Fruit fly (Drosophila melanogaster) whole organism, embryonic: Measurements from ENCODE around the gene Kaz-m1.
A peak's percentile ranks its signal among the peaks of the same experiment; 100 is the strongest.

Experiments used
- Abd-B ChIP-seq: fragments of 200-800 bp; sonication (Bioruptor generic); optimal IDR thresholded peaks from 2 replicates; lab custom pipeline; 2018; ENCODE audit warnings: missing biosample characterization, mild to moderate bottlenecking, missing genetic modification characterization, moderate library complexity
- Aef1 ChIP-seq: fragments of 200-800 bp; sonication (Bioruptor generic); IDR thresholded peaks from 3 replicates; pipeline ENCODE4 v1.3.6; 2022; ENCODE audit warnings: missing biosample characterization, missing genetic modification characterization
- Atf3 ChIP-seq: fragments of 200-800 bp; sonication (Bioruptor generic); optimal IDR thresholded peaks from 3 replicates; lab custom pipeline; 2016; ENCODE audit warnings: missing biosample characterization, missing genetic modification characterization
- CG10366 ChIP-seq: fragments of 200-800 bp; sonication (Bioruptor generic); IDR thresholded peaks from 2 replicates; pipeline ENCODE4 v1.3.6; 2022; ENCODE audit warnings: missing biosample characterization, missing genetic modification characterization
- CG10462 ChIP-seq: fragments of 200-800 bp; sonication (Bioruptor generic); optimal IDR thresholded peaks from 2 replicates; lab custom pipeline; 2016; ENCODE audit warnings: missing biosample characterization, missing genetic modification characterization
- CG11093 ChIP-seq: fragments of 200-800 bp; sonication (Bioruptor generic); IDR thresholded peaks from 3 replicates; pipeline ENCODE4 v1.3.6; 2022; ENCODE audit warnings: missing biosample characterization, missing genetic modification characterization
- CG12744 ChIP-seq: fragments of 200-800 bp; sonication (Bioruptor generic); optimal IDR thresholded peaks from 2 replicates; lab custom pipeline; 2016; ENCODE audit warnings: missing biosample characterization, missing genetic modification characterization
- CG14667 ChIP-seq: fragments of 200-800 bp; sonication (Bioruptor generic); IDR thresholded peaks from 2 replicates; pipeline ENCODE4 v1.3.6; 2022; ENCODE audit warnings: missing biosample characterization, missing genetic modification characterization
- CG2875 ChIP-seq: fragments of 200-800 bp; sonication (Bioruptor generic); optimal IDR thresholded peaks from 2 replicates; lab custom pipeline; 2017; ENCODE audit warnings: missing biosample characterization, mild to moderate bottlenecking, missing genetic modification characterization, missing genetic modification reagents
- CG31224 ChIP-seq: fragments of 200-800 bp; sonication (Bioruptor generic); IDR thresholded peaks from 2 replicates; pipeline ENCODE4 v1.3.6; 2022; ENCODE audit warnings: missing biosample characterization, missing genetic modification characterization
- CG32772 ChIP-seq: fragments of 200-800 bp; sonication (Bioruptor generic); IDR thresholded peaks from 2 replicates; pipeline ENCODE4 v1.3.6; 2022; ENCODE audit warnings: missing biosample characterization, missing genetic modification characterization
- CG5953 ChIP-seq: fragments of 200-800 bp; sonication (Bioruptor generic); IDR thresholded peaks from 2 replicates; pipeline ENCODE4 v1.3.6; 2022; ENCODE audit warnings: missing biosample characterization, missing genetic modification characterization
- CG6272 ChIP-seq: fragments of 200-800 bp; sonication (Bioruptor generic); IDR thresholded peaks from 2 replicates; pipeline ENCODE4 v1.3.6; 2022; ENCODE audit warnings: missing biosample characterization, missing genetic modification characterization
- CG7839 ChIP-seq: fragments of 200-800 bp; sonication (Bioruptor generic); optimal IDR thresholded peaks from 3 replicates; lab custom pipeline; 2018; ENCODE audit warnings: missing biosample characterization, mild to moderate bottlenecking, missing genetic modification characterization, moderate library complexity
- CG7928 ChIP-seq: fragments of 200-800 bp; sonication (Bioruptor generic); optimal IDR thresholded peaks from 2 replicates; lab custom pipeline; 2017; ENCODE audit warnings: missing biosample characterization, mild to moderate bottlenecking, missing genetic modification characterization
- CG8478 ChIP-seq: fragments of >200 bp; optimal IDR thresholded peaks from 2 replicates; lab custom pipeline; 2018
- Dek ChIP-seq: fragments of 200-800 bp; sonication (Bioruptor generic); optimal IDR thresholded peaks from 3 replicates; lab custom pipeline; 2019; ENCODE audit warnings: missing biosample characterization, mild to moderate bottlenecking, missing genetic modification characterization, moderate library complexity
- Dll ChIP-seq: fragments of 200-800 bp; sonication (Bioruptor generic); IDR thresholded peaks from 4 replicates; pipeline ENCODE4 v1.3.6; 2022; ENCODE audit warnings: missing biosample characterization, missing genetic modification characterization; ENCODE audit not compliant: partially characterized antibody
- Dref ChIP-seq: fragments of 200-800 bp; sonication (Bioruptor generic); IDR thresholded peaks from 2 replicates; pipeline ENCODE4 v1.3.6; 2022; ENCODE audit warnings: missing biosample characterization, missing genetic modification characterization
- Fer2 ChIP-seq: fragments of 200-800 bp; sonication (Bioruptor generic); optimal IDR thresholded peaks from 2 replicates; lab custom pipeline; 2018; ENCODE audit warnings: missing biosample characterization, mild to moderate bottlenecking, missing genetic modification characterization, moderate library complexity
- Gug ChIP-seq: fragments of 200-800 bp; sonication (Bioruptor generic); IDR thresholded peaks from 4 replicates; pipeline ENCODE4 v1.3.6; 2022; ENCODE audit warnings: missing biosample characterization, missing genetic modification characterization
- H2.0 ChIP-seq: fragments of 200-800 bp; sonication (Bioruptor generic); IDR thresholded peaks from 2 replicates; pipeline ENCODE4 v1.3.6; 2022; ENCODE audit warnings: missing biosample characterization, missing genetic modification characterization
- HLH54F ChIP-seq: fragments of 200-800 bp; sonication (Bioruptor generic); optimal IDR thresholded peaks from 3 replicates; lab custom pipeline; 2016; ENCODE audit warnings: missing biosample characterization, missing genetic modification characterization
- Hey ChIP-seq: fragments of 200-800 bp; sonication (Bioruptor generic); optimal IDR thresholded peaks from 3 replicates; lab custom pipeline; 2018; ENCODE audit warnings: missing biosample characterization, mild to moderate bottlenecking, missing genetic modification characterization
- Kr ChIP-seq: fragments of 200-800 bp; sonication (Bioruptor generic); optimal IDR thresholded peaks from 2 replicates; lab custom pipeline; 2017; ENCODE audit warnings: missing biosample characterization, mild to moderate bottlenecking, missing genetic modification characterization
- MBD-R2 ChIP-seq: fragments of 200-800 bp; sonication (Bioruptor generic); IDR thresholded peaks from 2 replicates; pipeline ENCODE4 v1.3.6; 2022; ENCODE audit warnings: missing biosample characterization, missing genetic modification characterization
- Mrtf ChIP-seq: fragments of 200-800 bp; sonication (Bioruptor generic); IDR thresholded peaks from 3 replicates; pipeline ENCODE4 v1.3.6; 2022; ENCODE audit warnings: missing biosample characterization, missing genetic modification characterization
- Six4 ChIP-seq: fragments of 200-800 bp; sonication (Bioruptor generic); optimal IDR thresholded peaks from 2 replicates; lab custom pipeline; 2016; ENCODE audit warnings: missing biosample characterization, missing genetic modification characterization
- Usf ChIP-seq: fragments of 200-800 bp; sonication (Bioruptor generic); optimal IDR thresholded peaks from 2 replicates; lab custom pipeline; 2017; ENCODE audit warnings: missing genotype, missing biosample characterization, missing genetic modification characterization
- aop ChIP-seq: fragments of 200-800 bp; sonication (Bioruptor generic); IDR thresholded peaks from 2 replicates; pipeline ENCODE4 v1.3.6; 2022; ENCODE audit warnings: missing biosample characterization, missing genetic modification characterization
- ap ChIP-seq: fragments of 200-800 bp; sonication (Bioruptor generic); IDR thresholded peaks from 2 replicates; pipeline ENCODE4 v1.3.6; 2022; ENCODE audit warnings: missing biosample characterization, missing genetic modification characterization
- bowl ChIP-seq: fragments of 200-800 bp; sonication (Bioruptor generic); IDR thresholded peaks from 2 replicates; pipeline ENCODE4 v1.3.6; 2022; ENCODE audit warnings: missing biosample characterization, missing genetic modification characterization
- danr ChIP-seq: fragments of 200-800 bp; sonication (Bioruptor generic); IDR thresholded peaks from 2 replicates; pipeline ENCODE4 v1.3.6; 2022; ENCODE audit warnings: missing biosample characterization, missing genetic modification characterization
- en ChIP-seq: fragments of 200-800 bp; sonication (Bioruptor generic); optimal IDR thresholded peaks from 2 replicates; lab custom pipeline; 2016; ENCODE audit warnings: missing biosample characterization, missing genetic modification characterization
- exex ChIP-seq: fragments of 200-800 bp; sonication (Bioruptor generic); optimal IDR thresholded peaks from 4 replicates; lab custom pipeline; 2018; ENCODE audit warnings: missing biosample characterization, mild to moderate bottlenecking, missing genetic modification characterization, moderate library complexity
- fd3F ChIP-seq: fragments of 200-800 bp; sonication (Bioruptor generic); optimal IDR thresholded peaks from 2 replicates; lab custom pipeline; 2018; ENCODE audit warnings: missing biosample characterization, mild to moderate bottlenecking, missing genetic modification characterization, moderate library complexity
- grn ChIP-seq: fragments of 200-800 bp; sonication (Bioruptor generic); optimal IDR thresholded peaks from 3 replicates; lab custom pipeline; 2017; ENCODE audit warnings: missing biosample characterization, missing genetic modification characterization
- knrl ChIP-seq: fragments of 200-800 bp; sonication (Bioruptor generic); IDR thresholded peaks from 3 replicates; pipeline ENCODE4 v1.3.6; 2022; ENCODE audit warnings: missing biosample characterization, missing genetic modification characterization; ENCODE audit not compliant: partially characterized antibody
- mld ChIP-seq: fragments of 200-800 bp; sonication (Bioruptor generic); IDR thresholded peaks from 3 replicates; pipeline ENCODE4 v1.3.6; 2022; ENCODE audit warnings: missing biosample characterization, missing genetic modification characterization; ENCODE audit not compliant: partially characterized antibody
- phol ChIP-seq: fragments of 200-800 bp; sonication (Bioruptor generic); optimal IDR thresholded peaks from 3 replicates; lab custom pipeline; 2018; ENCODE audit warnings: missing biosample characterization, mild to moderate bottlenecking, missing genetic modification characterization, moderate library complexity
- ranshi ChIP-seq: fragments of 200-800 bp; sonication (Bioruptor generic); IDR thresholded peaks from 2 replicates; pipeline ENCODE4 v1.3.6; 2022; ENCODE audit warnings: missing biosample characterization, missing genetic modification characterization
- row ChIP-seq: fragments of 200-800 bp; sonication (Bioruptor generic); IDR thresholded peaks from 3 replicates; pipeline ENCODE4 v1.3.6; 2022; ENCODE audit warnings: missing biosample characterization, missing genetic modification characterization
- salm ChIP-seq: fragments of 200-800 bp; sonication (Bioruptor generic); optimal IDR thresholded peaks from 2 replicates; lab custom pipeline; 2018; ENCODE audit warnings: missing biosample characterization, mild to moderate bottlenecking, missing genetic modification characterization
- sd ChIP-seq: fragments of 200-800 bp; sonication (Bioruptor generic); optimal IDR thresholded peaks from 3 replicates; lab custom pipeline; 2018; ENCODE audit warnings: missing biosample characterization, mild to moderate bottlenecking, missing genetic modification characterization, moderate library complexity
- ssp ChIP-seq: fragments of 200-800 bp; sonication (Bioruptor generic); IDR thresholded peaks from 2 replicates; pipeline ENCODE4 v1.3.6; 2022; ENCODE audit warnings: missing biosample characterization, missing genetic modification characterization
- tgo ChIP-seq: fragments of 200-800 bp; sonication (Bioruptor generic); IDR thresholded peaks from 3 replicates; pipeline ENCODE4 v1.3.6; 2022; ENCODE audit warnings: missing biosample characterization, missing genetic modification characterization
- tna ChIP-seq: fragments of 200-800 bp; sonication (Bioruptor generic); IDR thresholded peaks from 2 replicates; pipeline ENCODE4 v1.3.6; 2022; ENCODE audit warnings: missing biosample characterization, missing genetic modification characterization; ENCODE audit not compliant: partially characterized antibody
- twi ChIP-seq: fragments of 200-800 bp; optimal IDR thresholded peaks from 2 replicates; lab custom pipeline; 2019; ENCODE audit warnings: missing biosample characterization, mild to moderate bottlenecking, missing genetic modification characterization, moderate library complexity
- wdn ChIP-seq: fragments of 200-800 bp; sonication (Bioruptor generic); IDR thresholded peaks from 2 replicates; pipeline ENCODE4 v1.3.6; 2022; ENCODE audit warnings: missing biosample characterization, missing genetic modification characterization
- wek ChIP-seq: fragments of 200-800 bp; sonication (Bioruptor generic); optimal IDR thresholded peaks from 3 replicates; lab custom pipeline; 2018; ENCODE audit warnings: missing biosample characterization, mild to moderate bottlenecking, missing genetic modification characterization, moderate library complexity

Gene Kaz-m1

dm6 chr3R:26052150-26052908, 37.8 kb downstream of the Kaz-m1 start, which contains the start of the genes Exo84 and Vps2 (continued):
- TF ChIP-seq fd3F (GFP tag; lab: Kevin White, UChicago): peak; percentile 29
- no peak for TF ChIP-seq Fer2 (tag; lab: Kevin White, UChicago)
- TF ChIP-seq row: peak; percentile 86
- TF ChIP-seq mld (GFP tag; lab: Robert Waterston, UW): no peak
- peak; percentile 45 for TF ChIP-seq CG7928 (GFP tag; lab: Kevin White, UChicago)
- no peak for TF ChIP-seq Atf3 (GFP tag; lab: Kevin White, UChicago)
- TF ChIP-seq ap: no peak
- peak; percentile 44 for TF ChIP-seq HLH54F (GFP tag; lab: Kevin White, UChicago)
- peak; percentile 29; the same call in 1 of the 2 replicates for TF ChIP-seq CG31224 (GFP tag; lab: Robert Waterston, UW)
- TF ChIP-seq salm (tag; lab: Kevin White, UChicago): no peak
- peak; percentile 40 for TF ChIP-seq Dek (tag; lab: Kevin White, UChicago)
- no peak for TF ChIP-seq CG32772
- peak; percentile 10; the same call in 1 of the 2 replicates for TF ChIP-seq wdn (GFP tag; lab: Robert Waterston, UW)
- no peak for TF ChIP-seq danr (GFP tag; lab: Robert Waterston, UW)
- no peak for TF ChIP-seq wek (GFP tag; lab: Kevin White, UChicago)
- TF ChIP-seq CG7839 (tag; lab: Kevin White, UChicago): no peak
- TF ChIP-seq phol (tag; lab: Kevin White, UChicago): peak; percentile 66
- no peak for TF ChIP-seq Kr (GFP tag; lab: Kevin White, UChicago)
- TF ChIP-seq H2.0 (GFP tag; lab: Robert Waterston, UW): 0 out of 2 replicates have a peak, but pooled peaks have one; percentile 32
- peak; percentile 67 for TF ChIP-seq Usf (GFP tag; lab: Kevin White, UChicago)
- no peak for TF ChIP-seq CG11093 (GFP tag; lab: Robert Waterston, UW)
- TF ChIP-seq CG14667 (GFP tag; lab: Robert Waterston, UW): peak; percentile 50; the same call in 1 of the 2 replicates
- peak; percentile 38; the same call in 2 of the 3 replicates for TF ChIP-seq Aef1 (GFP tag; lab: Robert Waterston, UW)
- TF ChIP-seq Gug (GFP tag; lab: Robert Waterston, UW): peak; percentile 34; the same call in 1 of the 4 replicates
- 0 out of 2 replicates have a peak, but pooled peaks have one; percentile 6 for TF ChIP-seq Dref (GFP tag; lab: Robert Waterston, UW)
- TF ChIP-seq aop (GFP tag; lab: Robert Waterston, UW): no peak
- TF ChIP-seq Dll (GFP tag; lab: Robert Waterston, UW): no peak
- TF ChIP-seq grn (GFP tag; lab: Kevin White, UChicago): no peak
- TF ChIP-seq knrl: no peak
- peak; percentile 30; the same call in 1 of the 3 replicates for TF ChIP-seq tgo (GFP tag; lab: Robert Waterston, UW)
- no peak for TF ChIP-seq exex (tag; lab: Kevin White, UChicago)
- TF ChIP-seq MBD-R2 (GFP tag; lab: Robert Waterston, UW): peak; percentile 58
- no peak for TF ChIP-seq CG10366
- 0 out of 2 replicates have a peak, but pooled peaks have one; percentile 28 for TF ChIP-seq CG6272 (GFP tag; lab: Robert Waterston, UW)
- TF ChIP-seq Six4 (GFP tag; lab: Kevin White, UChicago): no peak
- TF ChIP-seq Abd-B: peak; percentile 67
- no peak for TF ChIP-seq tna (GFP tag; lab: Robert Waterston, UW)
- no peak for TF ChIP-seq CG12744 (GFP tag; lab: Kevin White, UChicago)
- peak; percentile 86 for TF ChIP-seq ssp
- TF ChIP-seq Hey (tag; lab: Kevin White, UChicago): no peak
- TF ChIP-seq CG5953 (GFP tag; lab: Robert Waterston, UW): no peak
- peak; percentile 43 for TF ChIP-seq twi (tag; lab: Kevin White, UChicago)
- no peak for TF ChIP-seq bowl (GFP tag; lab: Robert Waterston, UW)
- no peak for TF ChIP-seq en (GFP tag; lab: Kevin White, UChicago)
- no peak for TF ChIP-seq Mrtf (GFP tag; lab: Robert Waterston, UW)
- TF ChIP-seq sd (tag; lab: Kevin White, UChicago): peak; percentile 58
- TF ChIP-seq CG8478 (lab: Kevin White, UChicago): no peak
- TF ChIP-seq CG2875 (GFP tag; lab: Kevin White, UChicago): no peak
- no peak for TF ChIP-seq CG10462
- 0 out of 2 replicates have a peak, but pooled peaks have one; percentile 36 for TF ChIP-seq ranshi (GFP tag; lab: Robert Waterston, UW)
